Fruit fly (Drosophila melanogaster) whole organism, wandering third instar larva: ENCODE measurements around the gene CG13887.

Source experiments
- Abd-B ChIP-seq: fragments of >200 bp; optimal IDR thresholded peaks from 2 replicates; lab custom pipeline; 2017; ENCODE audit warnings: missing biosample characterization, missing genetic modification characterization
- CG32264 ChIP-seq: fragments of 200-800 bp; sonication (Bioruptor generic); optimal IDR thresholded peaks from 2 replicates; lab custom pipeline; 2016; ENCODE audit warnings: missing biosample characterization, missing genetic modification characterization
- CG9705 ChIP-seq: fragments of 200-800 bp; sonication (Bioruptor generic); optimal IDR thresholded peaks from 2 replicates; lab custom pipeline; 2018; ENCODE audit warnings: missing biosample characterization, mild to moderate bottlenecking, missing genetic modification characterization
- CrebA ChIP-seq: fragments of 200-800 bp; sonication (Bioruptor generic); optimal IDR thresholded peaks from 2 replicates; lab custom pipeline; 2016; ENCODE audit warnings: missing biosample characterization, mild to moderate bottlenecking, missing genetic modification characterization, borderline replicate concordance
- Dfd ChIP-seq: fragments of >200 bp; optimal IDR thresholded peaks from 2 replicates; lab custom pipeline; 2017; ENCODE audit warnings: missing biosample characterization, missing genetic modification characterization
- Dif ChIP-seq: fragments of 200-275, 200-300 bp; sonication (Bioruptor generic); optimal IDR thresholded peaks from 2 replicates; lab custom pipeline; 2018; ENCODE audit warnings: missing biosample characterization, missing genetic modification characterization; ENCODE audit not compliant: partially characterized antibody
- GATAd ChIP-seq: sonication (Bioruptor generic); optimal IDR thresholded peaks from 2 replicates; lab custom pipeline; 2016; ENCODE audit warnings: missing biosample characterization, missing genetic modification characterization
- HLH106 ChIP-seq: fragments of 200-800 bp; optimal IDR thresholded peaks from 3 replicates; lab custom pipeline; 2019; ENCODE audit warnings: missing biosample characterization, mild to moderate bottlenecking, missing genetic modification characterization, moderate library complexity
- Hnf4 ChIP-seq: fragments of 200-800 bp; sonication (Bioruptor generic); optimal IDR thresholded peaks from 2 replicates; lab custom pipeline; 2016; ENCODE audit warnings: missing biosample characterization, mild to moderate bottlenecking, missing genetic modification characterization
- Hr78 ChIP-seq: fragments of >200 bp; optimal IDR thresholded peaks from 2 replicates; lab custom pipeline; 2017; ENCODE audit warnings: missing biosample characterization, missing genetic modification characterization
- Hr83 ChIP-seq: fragments of 200-300 bp; sonication (Bioruptor generic); optimal IDR thresholded peaks from 2 replicates; lab custom pipeline; 2016; ENCODE audit warnings: missing biosample characterization, mild to moderate bottlenecking, missing genetic modification characterization, moderate library complexity; ENCODE audit not compliant: poor library complexity, severe bottlenecking
- Jra ChIP-seq: sonication (Bioruptor generic); optimal IDR thresholded peaks from 2 replicates; lab custom pipeline; 2016; ENCODE audit warnings: missing biosample characterization, missing genetic modification characterization
- Mio ChIP-seq: sonication (Bioruptor generic); optimal IDR thresholded peaks from 2 replicates; lab custom pipeline; 2016; ENCODE audit warnings: missing biosample characterization, missing genetic modification characterization
- Myc ChIP-seq: fragments of >200 bp; optimal IDR thresholded peaks from 2 replicates; lab custom pipeline; 2017
- N ChIP-seq: fragments of >200 bp; optimal IDR thresholded peaks from 2 replicates; lab custom pipeline; 2018; ENCODE audit warnings: missing biosample characterization, missing external identifiers, missing genetic modification characterization
- OdsH ChIP-seq: fragments of 200-800 bp; sonication (Bioruptor generic); optimal IDR thresholded peaks from 2 replicates; lab custom pipeline; 2016; ENCODE audit warnings: missing biosample characterization, mild to moderate bottlenecking, missing genetic modification characterization
- Rel ChIP-seq, 2 experiments: fragments of 200-800 bp; sonication (Bioruptor generic) in 1 of 2; optimal IDR thresholded peaks; 2 replicates in 1 of 2; 3 replicates in 1 of 2; lab custom pipeline; 2016 to 2019; ENCODE audit warnings: mild to moderate bottlenecking in 2 of 2, missing biosample characterization in 2 of 2, missing genetic modification characterization in 2 of 2, moderate library complexity in 1 of 2
- Sp1 ChIP-seq: fragments of 200-800 bp; sonication (Bioruptor generic); optimal IDR thresholded peaks from 3 replicates; lab custom pipeline; 2019; ENCODE audit warnings: missing biosample characterization, mild to moderate bottlenecking, missing genetic modification characterization, moderate library complexity
- Vsx2 ChIP-seq: fragments of 200-300, 225-300 bp; sonication (Bioruptor generic); optimal IDR thresholded peaks from 2 replicates; lab custom pipeline; 2018; ENCODE audit warnings: missing biosample characterization, missing genetic modification characterization; ENCODE audit not compliant: partially characterized antibody
- br ChIP-seq: fragments of 200-800 bp; sonication (Bioruptor generic); optimal IDR thresholded peaks from 2 replicates; lab custom pipeline; 2016; ENCODE audit warnings: missing biosample characterization, missing genetic modification characterization
- brk ChIP-seq: fragments of 200-800 bp; sonication (Bioruptor generic); optimal IDR thresholded peaks from 2 replicates; lab custom pipeline; 2016; ENCODE audit warnings: missing biosample characterization, mild to moderate bottlenecking, missing genetic modification characterization
- dl ChIP-seq, 2 experiments: fragments of 175-275, 200-275 bp in 1 of 2; fragments of 200-275 bp in 1 of 2; sonication (Bioruptor generic); optimal IDR thresholded peaks; lab custom pipeline; 2018; ENCODE audit warnings: mild to moderate bottlenecking in 2 of 2, missing biosample characterization in 2 of 2, missing genetic modification characterization in 2 of 2, moderate library complexity in 2 of 2; ENCODE audit not compliant: partially characterized antibody in 2 of 2, insufficient read depth in 1 of 2
- dmrt93B ChIP-seq: fragments of 200-800 bp; sonication (Bioruptor generic); optimal IDR thresholded peaks from 2 replicates; lab custom pipeline; 2018; ENCODE audit warnings: missing biosample characterization, mild to moderate bottlenecking, missing genetic modification characterization
- dsf ChIP-seq: sonication (Bioruptor generic); optimal IDR thresholded peaks from 2 replicates; lab custom pipeline; 2016; ENCODE audit warnings: missing biosample characterization, missing genetic modification characterization, borderline replicate concordance
- ey ChIP-seq: fragments of 200-800 bp; sonication (Bioruptor generic); optimal IDR thresholded peaks from 2 replicates; lab custom pipeline; 2016; ENCODE audit warnings: missing biosample characterization, missing genetic modification characterization
- foxo ChIP-seq, 2 experiments: fragments of 200-800 bp; sonication (Bioruptor generic); optimal IDR thresholded peaks; 2 replicates in 1 of 2; 3 replicates in 1 of 2; lab custom pipeline; 2016 to 2017; ENCODE audit warnings: missing biosample characterization in 2 of 2, missing genetic modification characterization in 2 of 2
- fru ChIP-seq: fragments of 200-800 bp; sonication (Bioruptor generic); optimal IDR thresholded peaks from 3 replicates; lab custom pipeline; 2016; ENCODE audit warnings: missing biosample characterization, mild to moderate bottlenecking, missing genetic modification characterization
- h ChIP-seq: fragments of 200-800 bp; sonication (Bioruptor generic); optimal IDR thresholded peaks from 3 replicates; lab custom pipeline; 2016; ENCODE audit warnings: missing biosample characterization, mild to moderate bottlenecking, missing genetic modification characterization
- jim ChIP-seq: fragments of 175-275, 200-325 bp; sonication (Bioruptor generic); optimal IDR thresholded peaks from 2 replicates; lab custom pipeline; 2016; ENCODE audit warnings: missing biosample characterization, mild to moderate bottlenecking, missing genetic modification characterization
- lola ChIP-seq: fragments of >200 bp; optimal IDR thresholded peaks from 2 replicates; lab custom pipeline; 2017; ENCODE audit warnings: missing biosample characterization, missing genetic modification characterization
- pan ChIP-seq: fragments of >200 bp; optimal IDR thresholded peaks from 2 replicates; lab custom pipeline; 2017
- psq ChIP-seq: fragments of 200-800 bp; sonication (Bioruptor generic); optimal IDR thresholded peaks from 3 replicates; lab custom pipeline; 2017; ENCODE audit warnings: missing biosample characterization, mild to moderate bottlenecking, missing genetic modification characterization, moderate library complexity
- rgr ChIP-seq: fragments of 200-800 bp; sonication (Bioruptor generic); optimal IDR thresholded peaks from 3 replicates; lab custom pipeline; 2016; ENCODE audit warnings: missing biosample characterization, mild to moderate bottlenecking, missing genetic modification characterization
- sage ChIP-seq: fragments of 200-800 bp; sonication (Bioruptor generic); optimal IDR thresholded peaks from 2 replicates; lab custom pipeline; 2016; ENCODE audit warnings: missing biosample characterization, mild to moderate bottlenecking, missing genetic modification characterization
- sv ChIP-seq: fragments of 200-800 bp; sonication (Bioruptor generic); optimal IDR thresholded peaks from 3 replicates; lab custom pipeline; 2016; ENCODE audit warnings: missing biosample characterization, missing genetic modification characterization
- tai ChIP-seq: sonication (Bioruptor generic); optimal IDR thresholded peaks from 2 replicates; lab custom pipeline; 2016; ENCODE audit warnings: missing biosample characterization, missing genetic modification characterization
- usp ChIP-seq: fragments of >200 bp; optimal IDR thresholded peaks from 2 replicates; lab custom pipeline; 2017; ENCODE audit warnings: missing biosample characterization, missing genetic modification characterization
- woc ChIP-seq: sonication (Bioruptor generic); optimal IDR thresholded peaks from 2 replicates; lab custom pipeline; 2016; ENCODE audit warnings: missing biosample characterization, mild to moderate bottlenecking, missing genetic modification characterization

The CG13887 gene

dm6 chr3L:868800-869199 lies 31.1 kb downstream of the CG13887 start:
- no peak for TF ChIP-seq Abd-B (GFP tag; lab: Kevin White, UChicago)
- no peak for TF ChIP-seq HLH106 (tag; lab: Kevin White, UChicago)
- TF ChIP-seq Myc (lab: Kevin White, UChicago): no peak
- TF ChIP-seq Sp1 (GFP tag; lab: Kevin White, UChicago): no peak
- TF ChIP-seq Dif: no peak
- TF ChIP-seq Hnf4 (GFP tag; lab: Kevin White, UChicago): no peak
- no peak for TF ChIP-seq Rel (GFP tag; optimal IDR thresholded peaks at IDR 0.05; lab: Kevin White, UChicago)
- no peak for TF ChIP-seq Rel (tag; optimal IDR thresholded peaks at IDR 0.05; lab: Kevin White, UChicago)
- no peak for TF ChIP-seq ey (GFP tag; lab: Kevin White, UChicago)
- TF ChIP-seq, all 38 proteins: peak for 0

dm6 chr3L:871713-872112 lies 34.1 kb downstream of the CG13887 start, which contains the start of gene Usp10:
Usp10 (plus strand) TSS chr3L:871899.
- TF ChIP-seq br (GFP tag; lab: Kevin White, UChicago): no peak
- no peak for TF ChIP-seq Rel (GFP tag; optimal IDR thresholded peaks at IDR 0.05; lab: Kevin White, UChicago)
- peak; percentile 68 for TF ChIP-seq Rel (tag; optimal IDR thresholded peaks at IDR 0.05; lab: Kevin White, UChicago)

dm6 chr3L:872389-872972 lies 34.8 kb downstream of the CG13887 start:
- TF ChIP-seq N (GFP tag; lab: Kevin White, UChicago) (peak; percentile 36), sv (peak; percentile 38), CG32264 (GFP tag; lab: Kevin White, UChicago) (no peak), lola (no peak), HLH106 (tag; lab: Kevin White, UChicago) (peak; percentile 63), CrebA (GFP tag; lab: Kevin White, UChicago) (no peak), fru (GFP tag; lab: Kevin White, UChicago) (peak; percentile 49), Hr78 (GFP tag; lab: Kevin White, UChicago) (no peak), br (GFP tag; lab: Kevin White, UChicago) (peak; percentile 39), tai (GFP tag; lab: Kevin White, UChicago) (no peak), Vsx2 (GFP tag; lab: Kevin White, UChicago) (no peak), dmrt93B (GFP tag; lab: Kevin White, UChicago) (peak; percentile 6), woc (GFP tag; lab: Kevin White, UChicago) (peak; percentile 74), jim (GFP tag; lab: Kevin White, UChicago) (no peak), rgr (peak; percentile 60), Abd-B (GFP tag; lab: Kevin White, UChicago) (no peak), sage (GFP tag; lab: Kevin White, UChicago) (no peak), ey (GFP tag; lab: Kevin White, UChicago) (peak; percentile 67), h (GFP tag; lab: Kevin White, UChicago) (peak; percentile 73), Mio (GFP tag; lab: Kevin White, UChicago) (no peak), foxo (GFP tag; optimal IDR thresholded peaks at IDR 0.05; lab: Kevin White, UChicago) (peak in 1 of 2 experiments; percentile 70), dl (GFP tag; optimal IDR thresholded peaks at IDR 0.05; lab: Kevin White, UChicago; ENCODE audit: insufficient read depth in 1 of 2, partially characterized antibody in 2 of 2) (no peak), Dif (no peak), Myc (lab: Kevin White, UChicago) (peak; percentile 54), Rel (GFP tag; optimal IDR thresholded peaks at IDR 0.05; lab: Kevin White, UChicago) (no peak), Rel (tag; optimal IDR thresholded peaks at IDR 0.05; lab: Kevin White, UChicago) (no peak), usp (GFP tag; lab: Kevin White, UChicago) (no peak), Hr83 (no peak), psq (GFP tag; lab: Kevin White, UChicago) (peak; percentile 60), pan (lab: Kevin White, UChicago) (no peak), CG9705 (GFP tag; lab: Kevin White, UChicago) (peak; percentile 47), brk (GFP tag; lab: Kevin White, UChicago) (no peak), GATAd (no peak), Jra (GFP tag; lab: Kevin White, UChicago) (peak; percentile 3), dsf (GFP tag; lab: Kevin White, UChicago) (no peak), Sp1 (GFP tag; lab: Kevin White, UChicago) (peak; percentile 37), Dfd (GFP tag; lab: Kevin White, UChicago) (peak; percentile 51), OdsH (GFP tag; lab: Kevin White, UChicago) (peak; percentile 10), Hnf4 (GFP tag; lab: Kevin White, UChicago) (peak; percentile 67)
